Fruit fly (Drosophila melanogaster) whole organism, embryonic: ENCODE results near the gene Cpr62Ba.

Experiments used
- CG15011 ChIP-seq: fragments of 200-800 bp; sonication (Bioruptor generic); optimal IDR thresholded peaks from 3 replicates; lab custom pipeline; 2018; ENCODE audit warnings: missing biosample characterization, mild to moderate bottlenecking, missing genetic modification characterization
- CG1602 ChIP-seq: fragments of 200-800 bp; sonication (Bioruptor generic); optimal IDR thresholded peaks from 3 replicates; lab custom pipeline; 2016; ENCODE audit warnings: missing biosample characterization, missing genetic modification characterization
- CG17361 ChIP-seq: fragments of 200-800 bp; sonication (Bioruptor generic); IDR thresholded peaks from 3 replicates; pipeline ENCODE4 v1.3.6; 2022; ENCODE audit warnings: missing biosample characterization, missing genetic modification characterization
- CG17385 ChIP-seq: fragments of 200-800 bp; sonication (Bioruptor generic); optimal IDR thresholded peaks from 3 replicates; lab custom pipeline; 2018; ENCODE audit warnings: missing biosample characterization, mild to moderate bottlenecking, missing genetic modification characterization
- CG18619 ChIP-seq: fragments of 200-800 bp; sonication (Bioruptor generic); optimal IDR thresholded peaks from 3 replicates; lab custom pipeline; 2017; ENCODE audit warnings: missing biosample characterization, mild to moderate bottlenecking, missing genetic modification characterization
- CG2116 ChIP-seq: fragments of 200-800 bp; sonication (Bioruptor generic); optimal IDR thresholded peaks from 3 replicates; lab custom pipeline; 2018; ENCODE audit warnings: missing biosample characterization, mild to moderate bottlenecking, missing genetic modification characterization
- CG3065 ChIP-seq: fragments of 200-800 bp; sonication (Bioruptor generic); optimal IDR thresholded peaks from 2 replicates; lab custom pipeline; 2016; ENCODE audit warnings: missing biosample characterization, missing genetic modification characterization
- CG31441 ChIP-seq: fragments of 200-800 bp; sonication (Bioruptor generic); IDR thresholded peaks from 2 replicates; pipeline ENCODE4 v1.3.6; 2022; ENCODE audit warnings: missing biosample characterization, missing genetic modification characterization
- CG33213 ChIP-seq: fragments of 200-800 bp; sonication (Bioruptor generic); optimal IDR thresholded peaks from 3 replicates; lab custom pipeline; 2016; ENCODE audit warnings: missing biosample characterization, missing genetic modification characterization
- CG34376 ChIP-seq: fragments of 200-800 bp; sonication (Bioruptor generic); optimal IDR thresholded peaks from 2 replicates; lab custom pipeline; 2018; ENCODE audit warnings: missing biosample characterization, mild to moderate bottlenecking, missing genetic modification characterization
- CG5180 ChIP-seq: fragments of 200-800 bp; sonication (Bioruptor generic); optimal IDR thresholded peaks from 3 replicates; lab custom pipeline; 2017; ENCODE audit warnings: missing biosample characterization, missing genetic modification characterization, mild to moderate bottlenecking, moderate library complexity, missing genetic modification reagents
- CG8388 ChIP-seq: fragments of 200-800 bp; sonication (Bioruptor generic); optimal IDR thresholded peaks from 2 replicates; lab custom pipeline; 2019; ENCODE audit warnings: missing biosample characterization, mild to moderate bottlenecking, missing genetic modification characterization, moderate library complexity
- CG8478 ChIP-seq: fragments of >200 bp; optimal IDR thresholded peaks from 2 replicates; lab custom pipeline; 2018
- CG9727 ChIP-seq: fragments of 200-800 bp; sonication (Bioruptor generic); optimal IDR thresholded peaks from 3 replicates; lab custom pipeline; 2017; ENCODE audit warnings: missing biosample characterization, mild to moderate bottlenecking, missing genetic modification characterization
- CG9876 ChIP-seq: fragments of 200-800 bp; sonication (Bioruptor generic); optimal IDR thresholded peaks from 2 replicates; lab custom pipeline; 2016; ENCODE audit warnings: missing biosample characterization, missing genetic modification characterization
- CrebB ChIP-seq: fragments of 200-800 bp; sonication (Bioruptor generic); optimal IDR thresholded peaks from 3 replicates; lab custom pipeline; 2018; ENCODE audit warnings: missing biosample characterization, mild to moderate bottlenecking, missing genetic modification characterization
- D19A ChIP-seq: fragments of 200-800 bp; optimal IDR thresholded peaks from 3 replicates; lab custom pipeline; 2019; ENCODE audit warnings: missing biosample characterization, mild to moderate bottlenecking, missing genetic modification characterization, moderate library complexity
- E2f2 ChIP-seq: fragments of 200-800 bp; sonication (Bioruptor generic); IDR thresholded peaks from 2 replicates; pipeline ENCODE4 v1.3.6; 2022; ENCODE audit warnings: missing biosample characterization, missing genetic modification characterization
- ERR ChIP-seq: fragments of 200-800 bp; sonication (Bioruptor generic); optimal IDR thresholded peaks from 2 replicates; lab custom pipeline; 2016; ENCODE audit warnings: missing biosample characterization, missing genetic modification characterization
- HHEX ChIP-seq: fragments of 200-800 bp; sonication (Bioruptor generic); optimal IDR thresholded peaks from 3 replicates; lab custom pipeline; 2017; ENCODE audit warnings: missing biosample characterization, mild to moderate bottlenecking, missing genetic modification characterization, missing genetic modification reagents
- Hr51 ChIP-seq, 2 experiments: fragments of 200-800 bp; sonication (Bioruptor generic); optimal IDR thresholded peaks; 2 replicates in 1 of 2; 3 replicates in 1 of 2; lab custom pipeline; 2016 to 2018; ENCODE audit warnings: missing biosample characterization in 2 of 2, missing genetic modification characterization in 2 of 2, mild to moderate bottlenecking in 1 of 2, moderate library complexity in 1 of 2
- Lim3 ChIP-seq: fragments of 200-800 bp; sonication (Bioruptor generic); IDR thresholded peaks from 2 replicates; pipeline ENCODE4 v1.3.6; 2022; ENCODE audit warnings: missing biosample characterization, missing genetic modification characterization
- NfI ChIP-seq: fragments of 200-800 bp; sonication (Bioruptor generic); optimal IDR thresholded peaks from 3 replicates; lab custom pipeline; 2018; ENCODE audit warnings: missing biosample characterization, mild to moderate bottlenecking, missing genetic modification characterization, moderate library complexity
- Ravus ChIP-seq: fragments of 200-800 bp; sonication (Bioruptor generic); IDR thresholded peaks from 2 replicates; pipeline ENCODE4 v1.3.6; 2022; ENCODE audit warnings: missing biosample characterization, missing genetic modification characterization
- Sry-β ChIP-seq: fragments of 200-800 bp; sonication (Bioruptor generic); optimal IDR thresholded peaks from 2 replicates; lab custom pipeline; 2018; ENCODE audit warnings: missing biosample characterization, mild to moderate bottlenecking, missing genetic modification characterization, moderate library complexity
- Ssrp ChIP-seq: fragments of 200-800 bp; sonication (Bioruptor generic); optimal IDR thresholded peaks from 2 replicates; lab custom pipeline; 2018; ENCODE audit warnings: missing biosample characterization, mild to moderate bottlenecking, missing genetic modification characterization, moderate library complexity
- Xrp1 ChIP-seq: fragments of 200-800 bp; sonication (Bioruptor generic); IDR thresholded peaks from 2 replicates; pipeline ENCODE4 v1.3.6; 2022; ENCODE audit warnings: missing biosample characterization, missing genetic modification characterization
- ab ChIP-seq: fragments of 200-800 bp; sonication (Bioruptor generic); optimal IDR thresholded peaks from 2 replicates; lab custom pipeline; 2016; ENCODE audit warnings: missing biosample characterization, missing genetic modification characterization
- ash1 ChIP-seq: fragments of 200-800 bp; sonication (Bioruptor generic); optimal IDR thresholded peaks from 2 replicates; lab custom pipeline; 2018; ENCODE audit warnings: missing biosample characterization, mild to moderate bottlenecking, missing genetic modification characterization
- ato ChIP-seq: fragments of 200-800 bp; sonication (Bioruptor generic); IDR thresholded peaks from 2 replicates; pipeline ENCODE4 v1.3.6; 2022; ENCODE audit warnings: missing biosample characterization, missing genetic modification characterization; ENCODE audit not compliant: partially characterized antibody
- bab2 ChIP-seq: fragments of 200-800 bp; sonication (Bioruptor generic); optimal IDR thresholded peaks from 2 replicates; lab custom pipeline; 2016; ENCODE audit warnings: missing biosample characterization, missing genetic modification characterization
- cad ChIP-seq: fragments of >200 bp; optimal IDR thresholded peaks from 2 replicates; lab custom pipeline; 2017; ENCODE audit warnings: missing biosample characterization, missing genetic modification characterization
- chn ChIP-seq: fragments of 200-800 bp; sonication (Bioruptor generic); optimal IDR thresholded peaks from 2 replicates; lab custom pipeline; 2016; ENCODE audit warnings: missing biosample characterization, missing genetic modification characterization
- cwo ChIP-seq: fragments of 200-800 bp; sonication (Bioruptor generic); optimal IDR thresholded peaks from 3 replicates; lab custom pipeline; 2017; ENCODE audit warnings: missing biosample characterization, missing genetic modification characterization, mild to moderate bottlenecking, moderate library complexity, missing genetic modification reagents
- exex ChIP-seq: fragments of 200-800 bp; sonication (Bioruptor generic); optimal IDR thresholded peaks from 4 replicates; lab custom pipeline; 2018; ENCODE audit warnings: missing biosample characterization, mild to moderate bottlenecking, missing genetic modification characterization, moderate library complexity
- fd3F ChIP-seq: fragments of 200-800 bp; sonication (Bioruptor generic); optimal IDR thresholded peaks from 2 replicates; lab custom pipeline; 2018; ENCODE audit warnings: missing biosample characterization, mild to moderate bottlenecking, missing genetic modification characterization, moderate library complexity
- fu2 ChIP-seq: fragments of 200-800 bp; sonication (Bioruptor generic); optimal IDR thresholded peaks from 2 replicates; lab custom pipeline; 2016; ENCODE audit warnings: missing biosample characterization, missing genetic modification characterization
- ind ChIP-seq: fragments of 200-800 bp; sonication (Bioruptor generic); optimal IDR thresholded peaks from 3 replicates; lab custom pipeline; 2016; ENCODE audit warnings: missing biosample characterization, missing genetic modification characterization
- lilli ChIP-seq: fragments of 200-800 bp; sonication (Bioruptor generic); optimal IDR thresholded peaks from 3 replicates; lab custom pipeline; 2016; ENCODE audit warnings: missing biosample characterization, missing genetic modification characterization
- nerfin-1 ChIP-seq: fragments of 200-800 bp; sonication (Bioruptor generic); optimal IDR thresholded peaks from 3 replicates; lab custom pipeline; 2019; ENCODE audit warnings: missing biosample characterization, mild to moderate bottlenecking, missing genetic modification characterization, moderate library complexity
- sisA ChIP-seq: fragments of 200-800 bp; sonication (Bioruptor generic); IDR thresholded peaks from 2 replicates; pipeline ENCODE4 v1.3.6; 2022; ENCODE audit warnings: missing biosample characterization, missing genetic modification characterization
- slbo ChIP-seq: fragments of 200-800 bp; sonication (Bioruptor generic); IDR thresholded peaks from 2 replicates; pipeline ENCODE4 v1.3.6; 2022; ENCODE audit warnings: missing biosample characterization, missing genetic modification characterization
- slou ChIP-seq: fragments of 200-800 bp; sonication (Bioruptor generic); optimal IDR thresholded peaks from 3 replicates; lab custom pipeline; 2016; ENCODE audit warnings: missing biosample characterization, missing genetic modification characterization
- so ChIP-seq: fragments of 200-800 bp; sonication (Bioruptor generic); IDR thresholded peaks from 3 replicates; pipeline ENCODE4 v1.3.6; 2022; ENCODE audit warnings: missing biosample characterization, missing genetic modification characterization
- sob ChIP-seq: fragments of 200-800 bp; sonication (Bioruptor generic); IDR thresholded peaks from 2 replicates; pipeline ENCODE4 v1.3.6; 2022; ENCODE audit warnings: missing biosample characterization, missing genetic modification characterization
- tio ChIP-seq: fragments of 200-800 bp; sonication (Bioruptor generic); optimal IDR thresholded peaks from 2 replicates; lab custom pipeline; 2017; ENCODE audit warnings: missing biosample characterization, missing genetic modification characterization, inconsistent platforms
- tup ChIP-seq: fragments of 200-800 bp; sonication (Bioruptor generic); optimal IDR thresholded peaks from 2 replicates; lab custom pipeline; 2016; ENCODE audit warnings: missing biosample characterization, mild to moderate bottlenecking, missing genetic modification characterization, moderate library complexity
- yki ChIP-seq: fragments of >200 bp; optimal IDR thresholded peaks from 3 replicates; lab custom pipeline; 2018
- z ChIP-seq: fragments of 200-800 bp; sonication (Bioruptor generic); IDR thresholded peaks from 3 replicates; pipeline ENCODE4 v1.3.6; 2022; ENCODE audit warnings: missing biosample characterization, missing genetic modification characterization

Gene Cpr62Ba

DNA sequence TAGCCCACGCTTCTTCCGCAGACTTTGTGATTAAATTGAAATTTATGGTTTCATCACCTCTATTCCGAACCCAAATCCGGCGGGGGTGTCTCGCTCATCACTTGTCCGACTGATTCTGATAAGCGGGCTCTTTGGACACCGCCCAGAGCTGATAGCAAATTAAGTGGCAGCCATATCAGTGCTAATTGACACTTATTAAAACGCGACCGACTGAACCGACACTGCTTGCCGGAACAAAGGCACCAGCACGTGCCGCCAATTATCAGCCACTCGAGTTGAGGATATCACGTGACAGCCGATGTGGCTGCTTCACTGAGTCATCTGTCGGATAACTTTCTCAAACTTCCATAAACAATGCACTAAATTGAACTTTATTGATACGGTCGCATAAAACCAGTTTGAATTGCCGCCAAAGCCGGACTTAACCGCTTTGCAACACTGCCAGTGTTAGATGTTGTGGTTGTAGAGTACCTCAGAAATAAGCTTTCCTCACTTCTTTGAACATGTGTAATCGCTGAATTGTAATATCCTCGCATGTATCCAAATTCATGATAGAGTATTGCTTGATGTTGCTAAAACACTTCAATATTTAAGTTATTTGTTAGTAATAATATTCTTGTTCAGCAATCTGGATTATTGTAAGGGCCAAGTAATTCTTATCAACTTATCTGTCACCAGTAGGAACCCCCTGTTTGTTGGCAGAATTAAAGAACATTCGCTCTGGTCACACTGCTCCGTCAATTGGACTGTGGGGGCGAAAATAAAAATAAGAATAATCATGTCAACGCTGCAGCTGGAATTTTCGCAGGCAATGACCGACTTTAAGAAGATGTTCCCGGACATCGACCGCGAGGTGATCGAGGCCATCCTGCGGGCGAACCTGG is 25.1 kb upstream of the Cpr62Ba start, which contains the start of gene CG12024 (continued):
- TF ChIP-seq HHEX (peak; percentile 46), CG5180 (peak; percentile 23), ato (GFP tag; lab: Robert Waterston, UW) (no peak), CG17385 (GFP tag; lab: Kevin White, UChicago) (peak; percentile 55), fd3F (GFP tag; lab: Kevin White, UChicago) (peak; percentile 75), ash1 (GFP tag; lab: Kevin White, UChicago) (no peak), CG15011 (GFP tag; lab: Kevin White, UChicago) (peak; percentile 24), CG8478 (no peak), exex (tag; lab: Kevin White, UChicago) (peak; percentile 55), ind (peak; percentile 84), CrebB (peak; percentile 35), CG33213 (GFP tag; lab: Kevin White, UChicago) (peak; percentile 77), CG17361 (GFP tag; lab: Robert Waterston, UW) (peak; percentile 87), yki (no peak), Hr51 (GFP tag; optimal IDR thresholded peaks at IDR 0.05; lab: Kevin White, UChicago) (peak; percentile 71 to 75), tio (GFP tag; lab: Kevin White, UChicago) (peak; percentile 64), Lim3 (no peak), CG9727 (GFP tag; lab: Kevin White, UChicago) (peak; percentile 58), sob (GFP tag; lab: Robert Waterston, UW) (peak; percentile 78), bab2 (GFP tag; lab: Kevin White, UChicago) (peak; percentile 76), Xrp1 (GFP tag; lab: Robert Waterston, UW) (no peak; the same call in 1 of the 2 replicates), so (0 out of 3 replicates have a peak, but pooled peaks have one; percentile 21), CG8388 (peak; percentile 39), fu2 (GFP tag; lab: Kevin White, UChicago) (peak; percentile 78), CG3065 (peak; percentile 39), CG2116 (peak; percentile 71), z (no peak), Ssrp (tag; lab: Kevin White, UChicago) (peak; percentile 70), CG18619 (GFP tag; lab: Kevin White, UChicago) (peak; percentile 69), ab (GFP tag; lab: Kevin White, UChicago) (peak; percentile 34), sisA (peak; percentile 63), nerfin-1 (tag; lab: Kevin White, UChicago) (peak; percentile 55), slou (GFP tag; lab: Kevin White, UChicago) (peak; percentile 62), chn (GFP tag; lab: Kevin White, UChicago) (peak; percentile 70), CG34376 (GFP tag; lab: Kevin White, UChicago) (no peak), ERR (GFP tag; lab: Kevin White, UChicago) (peak; percentile 78), E2f2 (GFP tag; lab: Robert Waterston, UW) (peak; percentile 94), CG9876 (GFP tag; lab: Kevin White, UChicago) (peak; percentile 28), CG31441 (GFP tag; lab: Robert Waterston, UW) (peak; percentile 70), tup (peak; percentile 43), cad (GFP tag; lab: Kevin White, UChicago) (no peak), Sry-β (GFP tag; lab: Kevin White, UChicago) (peak; percentile 8), lilli (GFP tag; lab: Kevin White, UChicago) (peak; percentile 86), cwo (GFP tag; lab: Kevin White, UChicago) (peak; percentile 96), Ravus (no peak; the same call in 1 of the 2 replicates), D19A (tag; lab: Kevin White, UChicago) (no peak), slbo (GFP tag; lab: Robert Waterston, UW) (peak; percentile 81), NfI (GFP tag; lab: Kevin White, UChicago) (peak; percentile 85), CG1602 (GFP tag; lab: Kevin White, UChicago) (peak; percentile 74)
